Worm (Caenorhabditis elegans): ENCODE results near the gene srz-19.

- TF ChIP-seq unc-62 (GFP tag; optimal IDR thresholded peaks at IDR 0.05) (no peak), unc-120 (tag; optimal IDR thresholded peaks at IDR 0.05; ENCODE audit: poor library complexity, severe bottlenecking) (no peak), unc-39 (tag; optimal IDR thresholded peaks at IDR 0.05) (no peak), nhr-28 (tag; optimal IDR thresholded peaks at IDR 0.05) (no peak), mab-5 (tag; optimal IDR thresholded peaks at IDR 0.05) (no peak)
Measured at ce11 chrIV:3881119-3881518, 38.5 kb upstream of the srz-19 start, which contains the start of the genes F37C4.8 and oac-23.
